Worm (Caenorhabditis elegans): ENCODE measurements around the gene Y38E10A.1.

Gene Y38E10A.1

ce11 chrII:12570523-12570922 is at the start of gene Y38E10A.1:
Gene Y38E10A.1 (minus strand): TSS chrII:12570623.
- no peak for TF ChIP-seq unc-62 (GFP tag; optimal IDR thresholded peaks at IDR 0.05)

- no peak for TF ChIP-seq unc-62 (GFP tag; optimal IDR thresholded peaks at IDR 0.05)
Observed at ce11 chrII:12619288-12619687, 48.9 kb upstream of the Y38E10A.1 start, which contains the start of gene nspe-2. Gene nspe-2 (minus strand): TSS chrII:12619388.

- TF ChIP-seq unc-62 (GFP tag; optimal IDR thresholded peaks at IDR 0.05), result no peak
Observed at ce11 chrII:12617586-12617985, 47.2 kb upstream of the Y38E10A.1 start, which contains the start of gene nspe-3. Gene nspe-3 (plus strand): TSS chrII:12617886.

ce11 chrII:12616081-12616480 is 45.7 kb upstream of the Y38E10A.1 start, which contains the start of gene nspe-6:
Gene nspe-6 (minus strand): TSS chrII:12616181.
- no peak for TF ChIP-seq unc-62 (GFP tag; optimal IDR thresholded peaks at IDR 0.05)

ce11 chrII:12615413-12615812 is 45.0 kb upstream of the Y38E10A.1 start:
- TF ChIP-seq unc-62 (GFP tag; optimal IDR thresholded peaks at IDR 0.05), result no peak

- TF ChIP-seq unc-62 (GFP tag; optimal IDR thresholded peaks at IDR 0.05), result no peak
Observed at ce11 chrII:12612218-12612617, 41.8 kb upstream of the Y38E10A.1 start, which contains the start of gene nspe-4. Gene nspe-4 (plus strand): TSS chrII:12612518.

- no peak for TF ChIP-seq unc-62 (GFP tag; optimal IDR thresholded peaks at IDR 0.05)
Observed at ce11 chrII:12608653-12609052, 38.2 kb upstream of the Y38E10A.1 start, which contains the start of gene Y38E10A.9. Gene Y38E10A.9 (plus strand): TSS chrII:12608953.

- no peak for TF ChIP-seq unc-62 (GFP tag; optimal IDR thresholded peaks at IDR 0.05)
Observed at ce11 chrII:12606900-12607299, 36.5 kb upstream of the Y38E10A.1 start, which contains the start of gene Y38E10A.8. Gene Y38E10A.8 (plus strand): TSS chrII:12607200.

ce11 chrII:12606108-12606507 is 35.7 kb upstream of the Y38E10A.1 start:
- no peak for TF ChIP-seq unc-62 (GFP tag; optimal IDR thresholded peaks at IDR 0.05)

- no peak for TF ChIP-seq unc-62 (GFP tag; optimal IDR thresholded peaks at IDR 0.05)
Observed at ce11 chrII:12603667-12604621, 33.5 kb upstream of the Y38E10A.1 start, which contains the start of the genes ceh-100 and lips-15. Gene ceh-100 (minus strand): TSS chrII:12603680. Gene lips-15 (plus strand): TSS chrII:12604386.

ce11 chrII:12580952-12581351 is 10.5 kb upstream of the Y38E10A.1 start, which contains the start of gene clec-4:
Gene clec-4 (minus strand): TSS chrII:12581113.
- no peak for TF ChIP-seq unc-62 (GFP tag; optimal IDR thresholded peaks at IDR 0.05)

- TF ChIP-seq unc-62 (GFP tag; optimal IDR thresholded peaks at IDR 0.05), result no peak
Observed at ce11 chrII:12577754-12578153, 7.3 kb upstream of the Y38E10A.1 start, which contains the start of gene clec-8. Gene clec-8 (minus strand): TSS chrII:12578061.

- no peak for TF ChIP-seq unc-62 (GFP tag; optimal IDR thresholded peaks at IDR 0.05)
Observed at ce11 chrII:12574668-12575067, 4.2 kb upstream of the Y38E10A.1 start, which contains the start of gene Y38E10A.3. Gene Y38E10A.3 (minus strand): TSS chrII:12574768.

ce11 chrII:12573541-12573940 is 3.1 kb upstream of the Y38E10A.1 start, which contains the start of gene Y38E10A.2:
Gene Y38E10A.2 (minus strand): TSS chrII:12573641.
- no peak for TF ChIP-seq unc-62 (GFP tag; optimal IDR thresholded peaks at IDR 0.05)

ce11 chrII:12572760-12573159 is 2.3 kb upstream of the Y38E10A.1 start, which contains the start of gene Y38E10A.35:
Gene Y38E10A.35 (minus strand): TSS chrII:12572860.
- no peak for TF ChIP-seq unc-62 (GFP tag; optimal IDR thresholded peaks at IDR 0.05)

- TF ChIP-seq unc-62 (GFP tag; optimal IDR thresholded peaks at IDR 0.05), result no peak
Observed at ce11 chrII:12565851-12566250, 4.6 kb downstream of the Y38E10A.1 start, which contains the start of gene F49C5.7. Gene F49C5.7 (plus strand): TSS chrII:12566151.

All from whole organism, dauer.